Worm (Caenorhabditis elegans): ENCODE measurements around the gene srlf-24.

- TF ChIP-seq snpc-1.2 (GFP tag; IDR thresholded peaks at IDR 0.05) (peak; percentile 65; the same call in 1 of the 2 replicates), zip-2 (tag; optimal IDR thresholded peaks at IDR 0.05) (peak; percentile 6), daf-19 (GFP tag; conservative IDR thresholded peaks at IDR 0.05) (0 out of 2 replicates have a peak, but pooled peaks have one; percentile 28), unc-62 (GFP tag; optimal IDR thresholded peaks at IDR 0.05 in 1 of 2) (no peak), unc-62 (tag; optimal IDR thresholded peaks at IDR 0.05) (no peak), ceh-82 (tag; optimal IDR thresholded peaks at IDR 0.05) (no peak), ceh-28 (tag; optimal IDR thresholded peaks at IDR 0.05) (no peak), Y48G9A.11 (GFP tag; IDR thresholded peaks at IDR 0.05) (peak; percentile 36; the same call in 1 of the 2 replicates), nhr-25 (tag; optimal IDR thresholded peaks at IDR 0.05; ENCODE audit: borderline replicate concordance, insufficient read depth) (no peak), T20F7.1 (GFP tag; optimal IDR thresholded peaks at IDR 0.05) (peak; percentile 53)
Observed at ce11 chrIV:11146962-11147470, 41.4 kb upstream of the srlf-24 start, which contains the start of gene pigq-1.
